Fruit fly (Drosophila melanogaster): Measurements from ENCODE around the gene eff.

eff gene

DNA sequence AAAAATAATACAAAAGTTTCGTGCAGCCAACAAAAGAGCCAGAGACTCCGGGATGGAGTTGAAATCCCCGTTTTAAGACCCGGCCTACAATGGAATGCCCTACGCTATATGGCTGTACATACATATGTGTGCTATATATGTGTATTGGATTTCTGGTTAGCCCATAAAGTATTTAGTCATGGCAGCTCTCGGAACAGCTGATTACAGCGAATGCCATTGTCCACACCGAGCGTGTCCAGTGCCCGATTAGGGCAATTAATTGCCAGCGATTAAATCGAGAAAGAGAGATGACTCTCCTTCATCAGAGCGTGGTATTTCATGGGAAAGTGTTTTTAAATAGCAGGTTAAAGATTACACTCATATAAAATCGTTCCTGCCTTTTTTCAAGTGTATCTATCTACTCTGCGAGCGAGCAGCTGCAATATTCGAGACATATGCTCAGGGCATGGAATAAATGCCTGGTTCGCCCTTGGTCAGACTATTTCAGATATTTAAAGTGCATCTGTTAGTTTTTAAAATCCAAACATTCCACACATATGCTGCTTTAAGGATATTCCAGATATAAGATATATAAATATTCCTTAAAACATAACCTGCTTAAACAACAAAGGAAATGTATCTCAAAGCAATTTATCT, 23.9 kb downstream of the eff start:
- TF ChIP-seq Myc (optimal IDR thresholded peaks at IDR 0.05) (no peak), Sin3A (optimal IDR thresholded peaks at IDR 0.05) (no peak), psq (optimal IDR thresholded peaks at IDR 0.05) (no peak), insv (optimal IDR thresholded peaks at IDR 0.05) (no peak), h (optimal IDR thresholded peaks at IDR 0.05) (no peak), ttk (optimal IDR thresholded peaks at IDR 0.05) (no peak)

DNA sequence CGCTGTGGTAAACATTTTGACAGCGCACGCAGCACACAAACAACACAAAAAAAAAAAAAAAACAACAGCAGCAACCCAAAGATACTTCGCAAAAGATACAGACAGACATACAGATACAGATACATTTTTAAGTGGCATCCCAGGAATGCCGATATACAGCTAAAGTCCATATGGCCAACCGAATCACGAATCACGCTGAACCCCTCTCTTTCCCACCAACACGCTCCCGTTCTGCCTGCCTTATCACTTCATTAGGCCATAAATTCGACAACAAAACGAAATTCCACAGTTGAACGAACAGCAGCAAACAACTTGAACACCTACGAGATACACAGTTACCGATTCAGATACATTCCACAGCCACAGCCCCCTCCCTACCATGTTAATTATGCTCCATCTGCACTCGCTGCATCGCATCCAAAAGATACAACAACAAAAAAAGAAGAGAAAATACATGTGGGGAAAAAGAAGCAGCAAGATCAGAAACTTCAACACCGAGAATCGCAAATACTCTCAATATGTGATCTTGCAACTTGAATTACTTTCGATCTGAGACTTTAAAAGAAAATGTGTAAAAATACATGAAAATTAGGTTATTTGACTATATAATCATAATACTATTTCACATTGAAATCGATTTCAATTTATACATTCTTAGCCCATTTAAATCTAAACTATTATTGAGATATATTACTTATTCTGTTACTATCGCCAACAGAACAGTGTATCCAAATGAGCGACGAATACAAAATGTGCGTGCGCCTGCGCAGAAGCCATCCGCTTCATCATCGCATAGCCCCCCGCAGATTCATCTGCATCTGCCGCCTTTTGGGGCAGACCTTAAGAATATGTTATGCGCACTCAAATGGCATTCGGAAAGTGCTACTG, 24.7 kb downstream of the eff start:
- TF ChIP-seq psq (optimal IDR thresholded peaks at IDR 0.05), result no peak

DNA sequence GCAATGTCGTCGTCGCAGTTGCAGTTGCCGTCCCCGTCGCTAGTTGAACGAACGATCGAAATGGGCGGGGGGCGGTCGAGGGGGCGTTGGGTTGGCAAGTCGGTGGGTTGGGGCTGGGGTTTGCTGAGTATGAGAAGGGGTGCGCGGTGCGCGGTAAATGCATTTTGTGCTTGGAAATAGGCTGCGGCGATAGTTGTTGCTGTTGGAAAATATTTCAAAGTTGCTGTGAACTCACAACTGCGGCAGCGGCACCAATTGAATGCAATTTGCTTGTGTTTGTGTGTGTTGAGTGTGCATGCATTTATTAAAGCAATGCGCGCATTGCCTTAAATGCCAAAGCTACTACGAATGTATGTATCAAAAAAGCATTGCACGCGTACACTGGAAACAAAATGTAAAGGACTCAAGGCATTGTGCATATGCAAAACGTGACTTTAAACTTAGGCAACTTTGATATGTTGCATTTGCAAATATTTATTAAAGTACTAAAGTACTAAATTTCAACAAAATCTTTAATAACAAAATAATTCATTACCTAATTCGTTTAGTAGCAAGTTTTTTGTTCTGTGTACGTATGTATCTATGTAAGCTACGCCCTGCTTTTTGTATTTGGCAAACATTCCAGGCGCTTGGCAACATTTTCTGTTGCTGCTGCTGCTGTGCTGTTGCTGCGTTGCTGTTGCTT, 26.1 kb downstream of the eff start:
- no peak for TF ChIP-seq Sin3A (optimal IDR thresholded peaks at IDR 0.05)
- TF ChIP-seq insv (optimal IDR thresholded peaks at IDR 0.05), result no peak
- TF ChIP-seq Myc (optimal IDR thresholded peaks at IDR 0.05), result no peak
- TF ChIP-seq ttk (optimal IDR thresholded peaks at IDR 0.05), result no peak
- no peak for TF ChIP-seq psq (optimal IDR thresholded peaks at IDR 0.05)
- no peak for TF ChIP-seq h (optimal IDR thresholded peaks at IDR 0.05)

- no peak for TF ChIP-seq Sin3A (optimal IDR thresholded peaks at IDR 0.05)
- no peak for TF ChIP-seq h (optimal IDR thresholded peaks at IDR 0.05)
- TF ChIP-seq Myc (optimal IDR thresholded peaks at IDR 0.05), result no peak
- TF ChIP-seq ttk (optimal IDR thresholded peaks at IDR 0.05), result no peak
- no peak for TF ChIP-seq psq (optimal IDR thresholded peaks at IDR 0.05)
- no peak for TF ChIP-seq insv (optimal IDR thresholded peaks at IDR 0.05)
Measured at dm6 chr3R:14714147-14714903, 26.8 kb downstream of the eff start.

dm6 chr3R:14713776-14714146, 27.4 kb downstream of the eff start:
- TF ChIP-seq psq (optimal IDR thresholded peaks at IDR 0.05) (no peak), Myc (optimal IDR thresholded peaks at IDR 0.05) (no peak), insv (optimal IDR thresholded peaks at IDR 0.05) (no peak), h (optimal IDR thresholded peaks at IDR 0.05) (no peak), ttk (optimal IDR thresholded peaks at IDR 0.05) (no peak), Sin3A (optimal IDR thresholded peaks at IDR 0.05) (no peak)

- TF ChIP-seq insv (optimal IDR thresholded peaks at IDR 0.05), result no peak
- no peak for TF ChIP-seq Sin3A (optimal IDR thresholded peaks at IDR 0.05)
- no peak for TF ChIP-seq h (optimal IDR thresholded peaks at IDR 0.05)
- no peak for TF ChIP-seq ttk (optimal IDR thresholded peaks at IDR 0.05)
- no peak for TF ChIP-seq Myc (optimal IDR thresholded peaks at IDR 0.05)
- TF ChIP-seq psq (optimal IDR thresholded peaks at IDR 0.05), result no peak
Measured at dm6 chr3R:14713110-14713713, 27.9 kb downstream of the eff start.

dm6 chr3R:14711447-14712163, 29.5 kb downstream of the eff start:
- TF ChIP-seq Sin3A (optimal IDR thresholded peaks at IDR 0.05) (no peak), ttk (optimal IDR thresholded peaks at IDR 0.05) (no peak), psq (optimal IDR thresholded peaks at IDR 0.05) (no peak), Myc (optimal IDR thresholded peaks at IDR 0.05) (no peak), h (optimal IDR thresholded peaks at IDR 0.05) (no peak), insv (optimal IDR thresholded peaks at IDR 0.05) (no peak)

DNA sequence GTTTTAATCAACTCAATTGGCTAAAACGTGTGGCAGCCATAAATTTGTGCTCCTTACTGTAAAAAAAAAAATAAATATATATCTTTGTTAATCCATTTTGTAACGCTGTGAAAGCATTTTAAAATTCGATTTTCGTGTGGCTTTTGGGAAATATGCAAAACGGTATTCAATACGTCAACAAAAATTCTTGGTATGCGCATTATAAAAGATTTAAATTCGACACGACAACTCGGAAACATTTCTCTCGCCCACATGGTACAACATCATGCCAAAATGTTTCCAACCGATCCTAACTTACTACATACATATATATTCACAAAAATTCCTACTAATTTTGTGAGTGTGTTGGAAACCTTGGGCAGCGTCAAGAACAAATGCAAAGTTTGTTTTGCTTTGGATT, 30.4 kb downstream of the eff start:
- TF ChIP-seq h (optimal IDR thresholded peaks at IDR 0.05) (no peak), Myc (optimal IDR thresholded peaks at IDR 0.05) (no peak), ttk (optimal IDR thresholded peaks at IDR 0.05) (no peak), insv (optimal IDR thresholded peaks at IDR 0.05) (no peak), Sin3A (optimal IDR thresholded peaks at IDR 0.05) (no peak)

dm6 chr3R:14709480-14709984, 31.6 kb downstream of the eff start:
- TF ChIP-seq psq (optimal IDR thresholded peaks at IDR 0.05), result no peak
- no peak for TF ChIP-seq ttk (optimal IDR thresholded peaks at IDR 0.05)
- TF ChIP-seq h (optimal IDR thresholded peaks at IDR 0.05), result no peak
- no peak for TF ChIP-seq Sin3A (optimal IDR thresholded peaks at IDR 0.05)
- TF ChIP-seq insv (optimal IDR thresholded peaks at IDR 0.05), result no peak
- TF ChIP-seq Myc (optimal IDR thresholded peaks at IDR 0.05), result no peak

- TF ChIP-seq psq (optimal IDR thresholded peaks at IDR 0.05), result no peak
- no peak for TF ChIP-seq Myc (optimal IDR thresholded peaks at IDR 0.05)
Measured at dm6 chr3R:14708948-14709385, 32.2 kb downstream of the eff start.
